Fruit fly (Drosophila melanogaster): Measurements from ENCODE around the gene CG42613.

Gene CG42613

dm6 chr3R:18983614-18984185 is 54.7 kb downstream of the CG42613 start, which contains the start of the genes snRNP-U1-C and gukh (continued):
- TF ChIP-seq E2f2 (GFP tag; IDR thresholded peaks at IDR 0.05) (peak; percentile 76), CG12071 (GFP tag; optimal IDR thresholded peaks at IDR 0.05) (no peak), tgo (GFP tag; IDR thresholded peaks at IDR 0.05) (peak; percentile 85; the same call in 2 of the 3 replicates), CG10274 (GFP tag; optimal IDR thresholded peaks at IDR 0.05) (no peak), bbx (GFP tag; IDR thresholded peaks at IDR 0.05; ENCODE audit: partially characterized antibody) (peak; percentile 53; the same call in 1 of the 2 replicates), croc (GFP tag; conservative IDR thresholded peaks at IDR 0.05) (peak; percentile 55; the same call in 1 of the 3 replicates), dan (GFP tag; IDR thresholded peaks at IDR 0.05) (no peak), gem (tag; optimal IDR thresholded peaks at IDR 0.05) (peak; percentile 92), CG14965 (GFP tag; optimal IDR thresholded peaks at IDR 0.05; ENCODE audit: borderline replicate concordance) (no peak), bsh (GFP tag; optimal IDR thresholded peaks at IDR 0.05) (peak in 1 of 2 experiments; percentile 83), trem (tag; optimal IDR thresholded peaks at IDR 0.05) (peak; percentile 85), Optix (GFP tag; IDR thresholded peaks at IDR 0.05) (peak; percentile 86), Fer2 (tag; optimal IDR thresholded peaks at IDR 0.05) (peak; percentile 65), da (GFP tag; optimal IDR thresholded peaks at IDR 0.05) (no peak), dpn (GFP tag; optimal IDR thresholded peaks at IDR 0.05) (peak; percentile 40 to 84), sens (GFP tag) (peak; percentile 58), dati (GFP tag; IDR thresholded peaks at IDR 0.05) (peak; percentile 61), HLH4C (GFP tag; IDR thresholded peaks at IDR 0.05; ENCODE audit: partially characterized antibody) (peak; percentile 48; the same call in 1 of the 3 replicates), CG1233 (GFP tag; optimal IDR thresholded peaks at IDR 0.05) (peak; percentile 79), Dref (GFP tag; IDR thresholded peaks at IDR 0.05) (peak; percentile 74), gce (GFP tag; IDR thresholded peaks at IDR 0.05) (peak; percentile 29; the same call in 1 of the 3 replicates), CTCF (GFP tag; optimal IDR thresholded peaks at IDR 0.05) (peak; percentile 41), CG18764 (GFP tag; optimal IDR thresholded peaks at IDR 0.05) (peak; percentile 56), ssp (GFP tag; IDR thresholded peaks at IDR 0.05) (peak; percentile 58), exex (tag; optimal IDR thresholded peaks at IDR 0.05) (peak; percentile 43), CG7745 (tag; optimal IDR thresholded peaks at IDR 0.05) (no peak), CG33557 (GFP tag; optimal IDR thresholded peaks at IDR 0.05) (peak; percentile 38), CG12744 (GFP tag; optimal IDR thresholded peaks at IDR 0.05) (no peak), CG5953 (GFP tag; IDR thresholded peaks at IDR 0.05) (peak; percentile 85), CG11560 (tag; IDR thresholded peaks at IDR 0.05) (peak; percentile 68; the same call in 2 of the 3 replicates), CG34376 (GFP tag; optimal IDR thresholded peaks at IDR 0.05) (peak; percentile 30), CG15011 (GFP tag; optimal IDR thresholded peaks at IDR 0.05) (peak; percentile 57), CG3065 (GFP tag; optimal IDR thresholded peaks at IDR 0.05) (peak; percentile 79), prd (optimal IDR thresholded peaks at IDR 0.05) (no peak), prd (GFP tag; IDR thresholded peaks at IDR 0.05) (peak; percentile 89), toy (GFP tag; IDR thresholded peaks at IDR 0.05) (0 out of 2 replicates have a peak, but pooled peaks have one; percentile 33), pita (GFP tag; optimal IDR thresholded peaks at IDR 0.05) (peak; percentile 95), CG18619 (GFP tag; optimal IDR thresholded peaks at IDR 0.05) (peak; percentile 74), CG8281 (tag; optimal IDR thresholded peaks at IDR 0.05) (peak; percentile 10), esg (GFP tag; conservative IDR thresholded peaks at IDR 0.05) (peak; percentile 82), CG13424 (tag; optimal IDR thresholded peaks at IDR 0.05) (peak; percentile 88), CG8290 (GFP tag; optimal IDR thresholded peaks at IDR 0.05) (peak; percentile 76), CG8290 (tag; optimal IDR thresholded peaks at IDR 0.05) (peak in 1 of 2 experiments; percentile 91), CG12219 (GFP tag; optimal IDR thresholded peaks at IDR 0.05) (peak; percentile 61), zfh2 (GFP tag; optimal IDR thresholded peaks at IDR 0.05) (peak; percentile 51), Tbp (GFP tag; optimal IDR thresholded peaks at IDR 0.05) (no peak), salm (tag; optimal IDR thresholded peaks at IDR 0.05) (no peak), Kr (GFP tag; optimal IDR thresholded peaks at IDR 0.05) (no peak), CG32767 (GFP tag; IDR thresholded peaks at IDR 0.05) (peak; percentile 82), CG14441 (GFP tag; IDR thresholded peaks at IDR 0.05) (peak; percentile 79), gt (GFP tag; IDR thresholded peaks at IDR 0.05) (peak; percentile 12; the same call in 1 of the 2 replicates)
